Fruit fly (Drosophila melanogaster): ENCODE results near the gene Lectin-galC1.

dm6 chr2L:19440732-19441131, 23.5 kb downstream of the Lectin-galC1 start:
- no peak for TF ChIP-seq klu (GFP tag; IDR thresholded peaks at IDR 0.05)
- TF ChIP-seq CG7745 (tag; optimal IDR thresholded peaks at IDR 0.05), result no peak
- TF ChIP-seq grn (GFP tag; optimal IDR thresholded peaks at IDR 0.05), result no peak
- peak; percentile 60 for TF ChIP-seq Sry-β (GFP tag; optimal IDR thresholded peaks at IDR 0.05)
- TF ChIP-seq CG10565 (GFP tag; optimal IDR thresholded peaks at IDR 0.05), result no peak
- TF ChIP-seq NC2β (GFP tag; optimal IDR thresholded peaks at IDR 0.05), result no peak

Measured in whole organism, embryonic.